Fruit fly (Drosophila melanogaster) whole organism, embryonic: ENCODE measurements around the gene CG42540.

ENCODE experiments used
- Asciz ChIP-seq: fragments of 200-800 bp; sonication (Bioruptor generic); optimal IDR thresholded peaks from 2 replicates; lab custom pipeline; 2017; ENCODE audit warnings: missing biosample characterization, mild to moderate bottlenecking, missing genetic modification characterization, missing genetic modification reagents
- B-H2 ChIP-seq: fragments of 200-800 bp; sonication (Bioruptor generic); optimal IDR thresholded peaks from 2 replicates; lab custom pipeline; 2018; ENCODE audit warnings: missing biosample characterization, mild to moderate bottlenecking, missing genetic modification characterization
- Bgb ChIP-seq: fragments of 200-800 bp; sonication (Bioruptor generic); IDR thresholded peaks from 2 replicates; pipeline ENCODE4 v1.3.6; 2022; ENCODE audit warnings: missing biosample characterization, missing genetic modification characterization; ENCODE audit not compliant: partially characterized antibody
- CG10366 ChIP-seq: fragments of 200-800 bp; sonication (Bioruptor generic); IDR thresholded peaks from 2 replicates; pipeline ENCODE4 v1.3.6; 2022; ENCODE audit warnings: missing biosample characterization, missing genetic modification characterization
- CG10462 ChIP-seq: fragments of 200-800 bp; sonication (Bioruptor generic); optimal IDR thresholded peaks from 2 replicates; lab custom pipeline; 2016; ENCODE audit warnings: missing biosample characterization, missing genetic modification characterization
- CG10979 ChIP-seq: fragments of 200-800 bp; sonication (Bioruptor generic); optimal IDR thresholded peaks from 2 replicates; lab custom pipeline; 2018; ENCODE audit warnings: missing biosample characterization, mild to moderate bottlenecking, missing genetic modification characterization, moderate library complexity
- CG11696 ChIP-seq: fragments of 200-800 bp; sonication (Bioruptor generic); IDR thresholded peaks from 2 replicates; pipeline ENCODE4 v1.3.6; 2022; ENCODE audit warnings: missing biosample characterization, missing genetic modification characterization
- CG12104 ChIP-seq: fragments of 200-800 bp; sonication (Bioruptor generic); optimal IDR thresholded peaks from 3 replicates; lab custom pipeline; 2016; ENCODE audit warnings: missing biosample characterization, missing genetic modification characterization
- CG13296 ChIP-seq: fragments of 200-800 bp; sonication (Bioruptor generic); optimal IDR thresholded peaks from 3 replicates; lab custom pipeline; 2018; ENCODE audit warnings: missing biosample characterization, mild to moderate bottlenecking, missing genetic modification characterization
- CG15601 ChIP-seq: fragments of 200-800 bp; sonication (Bioruptor generic); optimal IDR thresholded peaks from 3 replicates; lab custom pipeline; 2019; ENCODE audit warnings: missing biosample characterization, mild to moderate bottlenecking, missing genetic modification characterization, moderate library complexity
- CG1602 ChIP-seq: fragments of 200-800 bp; sonication (Bioruptor generic); optimal IDR thresholded peaks from 3 replicates; lab custom pipeline; 2016; ENCODE audit warnings: missing biosample characterization, missing genetic modification characterization
- CG16779 ChIP-seq: fragments of 200-800 bp; sonication (Bioruptor generic); IDR thresholded peaks from 2 replicates; pipeline ENCODE4 v1.3.6; 2022; ENCODE audit warnings: missing biosample characterization, missing genetic modification characterization
- CG17912 ChIP-seq: fragments of 200-800 bp; sonication (Bioruptor generic); optimal IDR thresholded peaks from 2 replicates; lab custom pipeline; 2018; ENCODE audit warnings: missing biosample characterization, mild to moderate bottlenecking, missing genetic modification characterization
- CG18011 ChIP-seq: fragments of 200-800 bp; sonication (Bioruptor generic); optimal IDR thresholded peaks from 2 replicates; lab custom pipeline; 2017; ENCODE audit warnings: missing biosample characterization, missing genetic modification characterization, mild to moderate bottlenecking, moderate library complexity, missing genotype
- CG18476 ChIP-seq: fragments of 200-800 bp; sonication (Bioruptor generic); optimal IDR thresholded peaks from 2 replicates; lab custom pipeline; 2016; ENCODE audit warnings: missing biosample characterization, mild to moderate bottlenecking, missing genetic modification characterization
- CG18599 ChIP-seq: fragments of 200-800 bp; sonication (Bioruptor generic); optimal IDR thresholded peaks from 3 replicates; lab custom pipeline; 2017; ENCODE audit warnings: missing biosample characterization, missing genetic modification characterization, mild to moderate bottlenecking, moderate library complexity, missing genetic modification reagents
- CG2712 ChIP-seq: fragments of 200-800 bp; optimal IDR thresholded peaks from 3 replicates; lab custom pipeline; 2019; ENCODE audit warnings: missing biosample characterization, mild to moderate bottlenecking, missing genetic modification characterization, moderate library complexity
- CG3163 ChIP-seq: fragments of 200-800 bp; sonication (Bioruptor generic); optimal IDR thresholded peaks from 3 replicates; lab custom pipeline; 2016; ENCODE audit warnings: missing biosample characterization, missing genetic modification characterization
- CG4617 ChIP-seq: fragments of 200-800 bp; sonication (Bioruptor generic); optimal IDR thresholded peaks from 3 replicates; lab custom pipeline; 2016; ENCODE audit warnings: missing biosample characterization, missing genetic modification characterization, borderline replicate concordance
- CG6254 ChIP-seq: fragments of 200-800 bp; sonication (Bioruptor generic); optimal IDR thresholded peaks from 3 replicates; lab custom pipeline; 2017; ENCODE audit warnings: mild to moderate bottlenecking, missing biosample characterization, missing genetic modification reagents, missing genetic modification characterization
- CG8089 ChIP-seq: fragments of 200-800 bp; sonication (Bioruptor generic); optimal IDR thresholded peaks from 3 replicates; lab custom pipeline; 2016; ENCODE audit warnings: missing biosample characterization, missing genetic modification characterization
- CrebB ChIP-seq: fragments of 200-800 bp; sonication (Bioruptor generic); optimal IDR thresholded peaks from 3 replicates; lab custom pipeline; 2018; ENCODE audit warnings: missing biosample characterization, mild to moderate bottlenecking, missing genetic modification characterization
- Ets65A ChIP-seq: fragments of 200-800 bp; sonication (Bioruptor generic); peaks from one replicate; lab custom pipeline; 2016; ENCODE audit warnings: missing biosample characterization, missing genetic modification characterization
- Ets97D ChIP-seq: fragments of 200-800 bp; sonication (Bioruptor generic); optimal IDR thresholded peaks from 3 replicates; lab custom pipeline; 2016; ENCODE audit warnings: missing biosample characterization, missing genetic modification characterization
- Fer2 ChIP-seq: fragments of 200-800 bp; sonication (Bioruptor generic); optimal IDR thresholded peaks from 2 replicates; lab custom pipeline; 2018; ENCODE audit warnings: missing biosample characterization, mild to moderate bottlenecking, missing genetic modification characterization, moderate library complexity
- Hr3 ChIP-seq: fragments of 200-800 bp; sonication (Bioruptor generic); optimal IDR thresholded peaks from 3 replicates; lab custom pipeline; 2016; ENCODE audit warnings: missing biosample characterization, missing genetic modification characterization
- Neu2 ChIP-seq: fragments of 200-800 bp; sonication (Bioruptor generic); optimal IDR thresholded peaks from 3 replicates; lab custom pipeline; 2016; ENCODE audit warnings: missing biosample characterization, missing genetic modification characterization, borderline replicate concordance
- Nf-YB ChIP-seq: fragments of 200-800 bp; sonication (Bioruptor generic); optimal IDR thresholded peaks from 3 replicates; lab custom pipeline; 2019; ENCODE audit warnings: missing biosample characterization, mild to moderate bottlenecking, missing genetic modification characterization, moderate library complexity
- Sry-δ ChIP-seq: fragments of 200-800 bp; sonication (Bioruptor generic); optimal IDR thresholded peaks from 2 replicates; lab custom pipeline; 2016; ENCODE audit warnings: missing biosample characterization, missing genetic modification characterization
- Trl ChIP-seq, 3 experiments: fragments of >200 bp in 2 of 3; fragments of 200-800 bp in 1 of 3; sonication (Bioruptor generic) in 1 of 3; optimal IDR thresholded peaks; 2 replicates in 1 of 3; 3 replicates in 2 of 3; lab custom pipeline; 2016 to 2017; ENCODE audit warnings: missing biosample characterization in 1 of 3, missing genetic modification characterization in 1 of 3
- bsh ChIP-seq, 2 experiments: fragments of 200-800 bp; sonication (Bioruptor generic); optimal IDR thresholded peaks; 2 replicates each; lab custom pipeline; 2017 to 2018; ENCODE audit warnings: mild to moderate bottlenecking in 2 of 2, missing biosample characterization in 2 of 2, missing genetic modification characterization in 2 of 2, moderate library complexity in 1 of 2
- fd3F ChIP-seq: fragments of 200-800 bp; sonication (Bioruptor generic); optimal IDR thresholded peaks from 2 replicates; lab custom pipeline; 2018; ENCODE audit warnings: missing biosample characterization, mild to moderate bottlenecking, missing genetic modification characterization, moderate library complexity
- fd96Cb ChIP-seq: fragments of 200-800 bp; sonication (Bioruptor generic); optimal IDR thresholded peaks from 2 replicates; lab custom pipeline; 2018; ENCODE audit warnings: missing biosample characterization, mild to moderate bottlenecking, missing genetic modification characterization, moderate library complexity
- fru ChIP-seq: fragments of >200 bp; optimal IDR thresholded peaks from 2 replicates; lab custom pipeline; 2017
- gfzf ChIP-seq: fragments of 200-800 bp; sonication (Bioruptor generic); optimal IDR thresholded peaks from 2 replicates; lab custom pipeline; 2016; ENCODE audit warnings: missing biosample characterization, mild to moderate bottlenecking, missing genetic modification characterization, moderate library complexity
- grn ChIP-seq: fragments of 200-800 bp; sonication (Bioruptor generic); optimal IDR thresholded peaks from 3 replicates; lab custom pipeline; 2017; ENCODE audit warnings: missing biosample characterization, missing genetic modification characterization
- kni ChIP-seq: fragments of 200-800 bp; sonication (Bioruptor generic); optimal IDR thresholded peaks from 3 replicates; lab custom pipeline; 2017; ENCODE audit warnings: mild to moderate bottlenecking, missing biosample characterization, missing genetic modification reagents, missing genetic modification characterization
- lbe ChIP-seq: fragments of 200-800 bp; sonication (Bioruptor generic); optimal IDR thresholded peaks from 2 replicates; lab custom pipeline; 2016; ENCODE audit warnings: missing biosample characterization, mild to moderate bottlenecking, missing genetic modification characterization
- maf-S ChIP-seq: fragments of 200-800 bp; sonication (Bioruptor generic); optimal IDR thresholded peaks from 2 replicates; lab custom pipeline; 2016; ENCODE audit warnings: missing biosample characterization, missing genetic modification characterization
- mirr ChIP-seq: fragments of 200-800 bp; sonication (Bioruptor generic); optimal IDR thresholded peaks from 3 replicates; lab custom pipeline; 2018; ENCODE audit warnings: missing biosample characterization, mild to moderate bottlenecking, missing genetic modification characterization
- odd ChIP-seq: fragments of 200-800 bp; sonication (Bioruptor generic); optimal IDR thresholded peaks from 2 replicates; lab custom pipeline; 2017; ENCODE audit warnings: missing biosample characterization, mild to moderate bottlenecking, missing genetic modification characterization
- onecut ChIP-seq: fragments of 200-800 bp; sonication (Bioruptor generic); IDR thresholded peaks from 2 replicates; pipeline ENCODE4 v1.3.6; 2022; ENCODE audit warnings: missing biosample characterization, missing genetic modification characterization
- phol ChIP-seq: fragments of 200-800 bp; sonication (Bioruptor generic); optimal IDR thresholded peaks from 3 replicates; lab custom pipeline; 2018; ENCODE audit warnings: missing biosample characterization, mild to moderate bottlenecking, missing genetic modification characterization, moderate library complexity
- psq ChIP-seq: fragments of 200-800 bp; sonication (Bioruptor generic); optimal IDR thresholded peaks from 2 replicates; lab custom pipeline; 2017; ENCODE audit warnings: missing biosample characterization, missing genetic modification characterization
- pum ChIP-seq: fragments of 200-800 bp; sonication (Bioruptor generic); optimal IDR thresholded peaks from 2 replicates; lab custom pipeline; 2016; ENCODE audit warnings: missing biosample characterization, missing genetic modification characterization
- pzg ChIP-seq: fragments of 200-800 bp; sonication (Bioruptor generic); optimal IDR thresholded peaks from 3 replicates; lab custom pipeline; 2018; ENCODE audit warnings: missing biosample characterization, mild to moderate bottlenecking, missing genetic modification characterization, moderate library complexity
- row ChIP-seq: fragments of 200-800 bp; sonication (Bioruptor generic); IDR thresholded peaks from 3 replicates; pipeline ENCODE4 v1.3.6; 2022; ENCODE audit warnings: missing biosample characterization, missing genetic modification characterization
- sd ChIP-seq: fragments of 200-800 bp; sonication (Bioruptor generic); optimal IDR thresholded peaks from 3 replicates; lab custom pipeline; 2018; ENCODE audit warnings: missing biosample characterization, mild to moderate bottlenecking, missing genetic modification characterization, moderate library complexity
- sug ChIP-seq: fragments of 200-800 bp; optimal IDR thresholded peaks from 2 replicates; lab custom pipeline; 2019; ENCODE audit warnings: missing biosample characterization, mild to moderate bottlenecking, missing genetic modification characterization, moderate library complexity
- z ChIP-seq: fragments of 200-800 bp; sonication (Bioruptor generic); IDR thresholded peaks from 3 replicates; pipeline ENCODE4 v1.3.6; 2022; ENCODE audit warnings: missing biosample characterization, missing genetic modification characterization

The CG42540 gene

dm6 chr3L:4618865-4619496 lies 63.1 kb downstream of the CG42540 start (continued):
- TF ChIP-seq fd3F (no peak), onecut (peak; percentile 94), sd (tag; lab: Kevin White, UChicago) (peak; percentile 62), CG18599 (GFP tag; lab: Kevin White, UChicago) (peak; percentile 26), CG10366 (no peak), gfzf (GFP tag; lab: Kevin White, UChicago) (no peak), Ets65A (no peak), CG13296 (GFP tag; lab: Kevin White, UChicago) (no peak), Asciz (GFP tag; lab: Kevin White, UChicago) (peak; percentile 36), Bgb (GFP tag; lab: Robert Waterston, UW) (no peak), CG4617 (no peak), psq (no peak), Trl (optimal IDR thresholded peaks at IDR 0.05; lab: Kevin White, UChicago) (no peak), Trl (GFP tag; optimal IDR thresholded peaks at IDR 0.05; lab: Kevin White, UChicago) (no peak), bsh (GFP tag; optimal IDR thresholded peaks at IDR 0.05; lab: Kevin White, UChicago) (no peak), CG6254 (GFP tag; lab: Kevin White, UChicago) (no peak), CG12104 (no peak), kni (GFP tag; lab: Kevin White, UChicago) (no peak), grn (no peak), lbe (GFP tag; lab: Kevin White, UChicago) (no peak), fru (lab: Kevin White, UChicago) (no peak), CG16779 (no peak), CG18476 (GFP tag; lab: Kevin White, UChicago) (peak; percentile 12), CG15601 (tag; lab: Kevin White, UChicago) (no peak), Hr3 (GFP tag; lab: Kevin White, UChicago) (no peak), odd (no peak), Ets97D (GFP tag; lab: Kevin White, UChicago) (no peak), Fer2 (no peak), CrebB (tag; lab: Kevin White, UChicago) (no peak), Sry-δ (GFP tag; lab: Kevin White, UChicago) (no peak), phol (tag; lab: Kevin White, UChicago) (peak; percentile 39), CG1602 (GFP tag; lab: Kevin White, UChicago) (no peak), CG18011 (GFP tag; lab: Kevin White, UChicago) (no peak), CG10979 (tag; lab: Kevin White, UChicago) (peak; percentile 39), sug (tag; lab: Kevin White, UChicago) (no peak), CG2712 (tag; lab: Kevin White, UChicago) (peak; percentile 19), CG8089 (GFP tag; lab: Kevin White, UChicago) (no peak), B-H2 (GFP tag; lab: Kevin White, UChicago) (no peak), CG11696 (GFP tag; lab: Robert Waterston, UW) (no peak), fd96Cb (tag; lab: Kevin White, UChicago) (peak; percentile 24), pum (GFP tag; lab: Kevin White, UChicago) (no peak), pzg (GFP tag; lab: Kevin White, UChicago) (no peak), maf-S (GFP tag; lab: Kevin White, UChicago) (no peak), CG10462 (GFP tag; lab: Kevin White, UChicago) (no peak), Nf-YB (GFP tag; lab: Kevin White, UChicago) (no peak), CG17912 (GFP tag; lab: Kevin White, UChicago) (no peak), Neu2 (GFP tag; lab: Kevin White, UChicago) (no peak), row (GFP tag; lab: Robert Waterston, UW) (peak; percentile 33; the same call in 1 of the 3 replicates), mirr (GFP tag; lab: Kevin White, UChicago) (no peak), z (no peak), CG3163 (GFP tag; lab: Kevin White, UChicago) (no peak)
